Worm (Caenorhabditis elegans): ENCODE measurements around the gene osm-10.

DNA sequence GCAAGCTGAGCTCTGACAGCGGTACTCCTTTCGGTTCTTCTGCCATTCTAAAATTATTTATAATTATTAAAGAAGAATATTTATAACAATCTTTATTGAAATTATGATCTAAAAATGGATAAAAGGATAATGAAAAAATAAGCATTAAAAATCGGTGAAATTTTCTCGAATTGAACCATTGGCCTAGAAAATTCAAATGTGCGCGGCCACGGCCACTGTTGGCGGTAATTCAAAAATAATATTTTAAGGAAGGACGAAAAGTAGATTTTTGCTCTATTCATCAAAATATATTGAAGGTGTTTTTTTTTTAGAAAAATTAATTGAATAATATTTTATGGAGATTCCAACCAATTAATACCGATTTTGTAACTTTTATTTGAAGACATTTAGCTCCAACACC, 44.2 kb upstream of the osm-10 start, which contains the start of gene pfd-5:
- TF ChIP-seq him-1 (tag; optimal IDR thresholded peaks at IDR 0.05) (no peak), W03F9.2 (tag; optimal IDR thresholded peaks at IDR 0.05) (peak; percentile 56)

Data from whole organism, L4/young adult.